Worm (Caenorhabditis elegans) whole organism, L1 larva: ENCODE results near the gene ben-1.

Experiments used
- blmp-1 ChIP-seq: fragments of 150-350 bp; optimal IDR thresholded peaks from 2 replicates; lab custom pipeline; 2014; ENCODE audit warnings: missing biosample characterization, missing genetic modification characterization
- ceh-63 ChIP-seq: fragments of 200-800 bp; sonication (Bioruptor generic); optimal IDR thresholded peaks from 2 replicates; lab custom pipeline; 2018; ENCODE audit warnings: mild to moderate bottlenecking, missing genetic modification characterization, missing compliant biosample characterization
- ceh-8 ChIP-seq: fragments of 200-800 bp; sonication (Bioruptor generic); optimal IDR thresholded peaks from 2 replicates; lab custom pipeline; 2018; ENCODE audit warnings: mild to moderate bottlenecking, missing genetic modification characterization, moderate library complexity, missing compliant biosample characterization
- dsc-1 ChIP-seq: sonication (generic microtip); optimal IDR thresholded peaks from 2 replicates; lab custom pipeline; 2016; ENCODE audit warnings: mild to moderate bottlenecking, missing genetic modification characterization, missing compliant biosample characterization
- egl-27 ChIP-seq, 2 experiments: fragments of 150-350 bp in 1 of 2; sonication (generic microtip); optimal IDR thresholded peaks; 3 replicates each; lab custom pipeline; 2017 to 2018; ENCODE audit warnings: missing biosample characterization in 2 of 2, missing genetic modification characterization in 2 of 2, missing genetic modification reagents in 2 of 2
- elt-2 ChIP-seq: sonication (generic microtip); optimal IDR thresholded peaks from 2 replicates; lab custom pipeline; 2016; ENCODE audit warnings: missing genetic modification characterization, mild to moderate bottlenecking, inconsistent platforms, missing compliant biosample characterization, missing genetic modification reagents
- elt-3 ChIP-seq, 6 experiments: fragments of 150-350 bp in 1 of 6; sonication (generic microtip); optimal IDR thresholded peaks; 2 replicates each; lab custom pipeline; 2017 to 2018; ENCODE audit warnings: missing biosample characterization in 6 of 6, missing genetic modification characterization in 6 of 6, inconsistent platforms in 1 of 6
- fkh-4 ChIP-seq: sonication (generic microtip); optimal IDR thresholded peaks from 2 replicates; lab custom pipeline; 2016; ENCODE audit warnings: missing compliant biosample characterization, missing genetic modification characterization, borderline replicate concordance
- grh-1 ChIP-seq: fragments of 200-800 bp; sonication (Bioruptor generic); IDR thresholded peaks from 2 replicates; pipeline ENCODE4 v1.3.6; 2022; ENCODE audit warnings: missing genetic modification reagents, missing genetic modification characterization, missing compliant biosample characterization
- hlh-4 ChIP-seq: sonication (generic microtip); optimal IDR thresholded peaks from 2 replicates; lab custom pipeline; 2016; ENCODE audit warnings: mild to moderate bottlenecking, missing genetic modification characterization, missing compliant biosample characterization
- hpl-2 ChIP-seq: fragments of 150-350 bp; optimal IDR thresholded peaks from 2 replicates; lab custom pipeline; 2014; ENCODE audit warnings: missing biosample characterization, missing genetic modification reagents, missing genetic modification characterization
- lin-13 ChIP-seq: fragments of 150-350 bp; optimal IDR thresholded peaks from 2 replicates; lab custom pipeline; 2014; ENCODE audit warnings: missing biosample characterization, missing genetic modification reagents, missing genetic modification characterization
- lin-14 ChIP-seq: fragments of 200-800 bp; sonication (Bioruptor generic); optimal IDR thresholded peaks from 2 replicates; lab custom pipeline; 2018; ENCODE audit warnings: mild to moderate bottlenecking, missing genetic modification characterization, moderate library complexity, missing compliant biosample characterization
- lin-35 ChIP-seq, 2 experiments: fragments of 150-350 bp; optimal IDR thresholded peaks; 2 replicates each; lab custom pipeline; 2014; ENCODE audit warnings: missing biosample characterization in 2 of 2, missing genetic modification characterization in 2 of 2, missing genetic modification reagents in 2 of 2
- lin-39 ChIP-seq: fragments of 150-350 bp; optimal IDR thresholded peaks from 2 replicates; lab custom pipeline; 2014; ENCODE audit warnings: missing biosample characterization, missing genetic modification reagents, missing genetic modification characterization
- lir-3 ChIP-seq: sonication (generic microtip); optimal IDR thresholded peaks from 2 replicates; lab custom pipeline; 2016; ENCODE audit warnings: mild to moderate bottlenecking, missing genetic modification characterization, moderate library complexity, missing compliant biosample characterization; ENCODE audit not compliant: poor library complexity
- mab-9 ChIP-seq: fragments of 200-800 bp; sonication (Bioruptor generic); IDR thresholded peaks from 2 replicates; pipeline ENCODE4 v1.3.6; 2022; ENCODE audit warnings: missing genetic modification reagents, missing genetic modification characterization, missing compliant biosample characterization
- mef-2 ChIP-seq: fragments of 150-350 bp; optimal IDR thresholded peaks from 2 replicates; lab custom pipeline; 2014; ENCODE audit warnings: missing biosample characterization, missing genetic modification characterization
- nhr-237 ChIP-seq: fragments of 150-350 bp; optimal IDR thresholded peaks from 2 replicates; lab custom pipeline; 2014; ENCODE audit warnings: missing biosample characterization, missing genetic modification characterization
- nhr-28 ChIP-seq: fragments of 150-350 bp; optimal IDR thresholded peaks from 2 replicates; lab custom pipeline; 2014; ENCODE audit warnings: missing biosample characterization, missing genetic modification characterization
- nhr-71 ChIP-seq: sonication (generic microtip); optimal IDR thresholded peaks from 2 replicates; lab custom pipeline; 2016; ENCODE audit warnings: mild to moderate bottlenecking, missing genetic modification characterization, moderate library complexity, missing compliant biosample characterization
- nhr-84 ChIP-seq: sonication (generic microtip); optimal IDR thresholded peaks from 2 replicates; lab custom pipeline; 2017; ENCODE audit warnings: missing biosample characterization, missing genetic modification characterization
- nhr-85 ChIP-seq: sonication (generic microtip); peaks from one replicate; lab custom pipeline; 2016; ENCODE audit warnings: missing genetic modification characterization, inconsistent platforms, missing compliant biosample characterization
- pax-3 ChIP-seq: fragments of 200-800 bp; sonication (Bioruptor generic); optimal IDR thresholded peaks from 2 replicates; lab custom pipeline; 2018; ENCODE audit warnings: mild to moderate bottlenecking, missing genetic modification characterization, moderate library complexity, missing compliant biosample characterization
- pqm-1 ChIP-seq: sonication (generic microtip); optimal IDR thresholded peaks from 3 replicates; lab custom pipeline; 2017; ENCODE audit warnings: missing biosample characterization, missing genetic modification characterization
- rnt-1 ChIP-seq: sonication (generic microtip); optimal IDR thresholded peaks from 2 replicates; lab custom pipeline; 2016; ENCODE audit warnings: mild to moderate bottlenecking, missing genetic modification characterization, moderate library complexity, missing compliant biosample characterization
- skn-1 ChIP-seq: fragments of 150-350 bp; optimal IDR thresholded peaks from 2 replicates; lab custom pipeline; 2014; ENCODE audit warnings: missing biosample characterization, missing genetic modification characterization
- snpc-4 ChIP-seq: fragments of 150-350 bp; optimal IDR thresholded peaks from 2 replicates; lab custom pipeline; 2014; ENCODE audit warnings: missing biosample characterization, missing genetic modification characterization
- sox-4 ChIP-seq: sonication (generic microtip); optimal IDR thresholded peaks from 2 replicates; lab custom pipeline; 2016; ENCODE audit warnings: missing genetic modification characterization, missing compliant biosample characterization
- swsn-7 ChIP-seq: sonication (generic microtip); optimal IDR thresholded peaks from 2 replicates; lab custom pipeline; 2016; ENCODE audit warnings: missing genetic modification characterization, missing compliant biosample characterization
- unc-130 ChIP-seq: fragments of 150-350 bp; optimal IDR thresholded peaks from 2 replicates; lab custom pipeline; 2017; ENCODE audit warnings: missing biosample characterization, missing genetic modification characterization, inconsistent platforms
- unc-86 ChIP-seq: sonication (generic microtip); optimal IDR thresholded peaks from 2 replicates; lab custom pipeline; 2016; ENCODE audit warnings: missing genetic modification characterization, missing compliant biosample characterization
- ztf-11 ChIP-seq, 2 experiments: sonication (generic microtip); optimal IDR thresholded peaks; 2 replicates each; lab custom pipeline; 2016 to 2017; ENCODE audit warnings: missing genetic modification characterization in 2 of 2, missing biosample characterization in 1 of 2, missing compliant biosample characterization in 1 of 2

ben-1 gene

DNA sequence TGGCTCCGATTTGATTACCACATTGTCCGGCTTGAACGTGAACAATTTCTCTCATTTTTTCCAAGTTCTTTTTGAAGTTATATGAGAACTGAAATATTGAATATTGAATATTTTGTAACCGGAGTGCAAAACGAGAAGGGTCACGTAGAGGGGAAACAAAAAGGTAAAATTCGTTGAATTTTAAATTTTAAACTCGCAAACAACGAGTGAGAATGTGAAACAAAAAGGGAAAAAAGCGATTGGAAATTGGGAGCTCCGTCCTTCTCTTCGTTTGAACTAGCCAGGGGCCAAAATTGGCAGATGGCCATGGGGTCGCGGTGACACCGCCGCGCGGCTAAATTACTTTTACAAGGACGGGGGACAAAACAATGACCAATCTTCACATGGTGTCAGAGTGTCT, at the start of gene ben-1:
ben-1 (minus strand) TSS at position 101 of the 400 bp plus-strand sequence.
- peak; percentile 28 for TF ChIP-seq nhr-85
- no peak for TF ChIP-seq ceh-63 (GFP tag; lab: Kevin White, UChicago)

DNA sequence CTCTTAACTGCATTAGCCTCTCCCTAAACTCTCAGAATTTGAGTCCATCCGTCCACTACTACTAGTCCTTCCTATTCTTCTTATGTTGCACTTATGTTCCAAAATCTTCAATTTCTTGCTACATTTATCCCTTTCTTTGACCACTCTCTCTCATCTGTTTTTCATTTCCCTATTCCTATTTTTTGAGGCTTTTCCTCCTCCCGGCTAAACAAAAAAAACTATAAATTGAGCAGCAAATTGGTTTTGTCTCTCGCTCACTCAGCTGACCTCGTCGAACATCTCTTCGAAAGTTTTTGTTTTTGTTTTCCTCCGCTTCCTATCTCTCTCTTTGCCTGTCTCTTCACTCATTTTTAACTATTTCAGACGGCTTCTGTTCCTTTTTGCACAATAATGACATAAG, 48.9 kb upstream of the ben-1 start, which contains the start of gene ptp-1:
ptp-1 (plus strand) TSS at position 358 of the 400 bp plus-strand sequence.
- no peak for TF ChIP-seq mef-2
- peak; percentile 62 for TF ChIP-seq fkh-4 (tag; lab: Kevin White, UChicago)
- TF ChIP-seq lin-14 (GFP tag; lab: Kevin White, UChicago) = peak; percentile 38
- no peak for TF ChIP-seq nhr-71
- TF ChIP-seq dsc-1 (tag; lab: Kevin White, UChicago) = peak; percentile 87
- TF ChIP-seq skn-1 = no peak

DNA sequence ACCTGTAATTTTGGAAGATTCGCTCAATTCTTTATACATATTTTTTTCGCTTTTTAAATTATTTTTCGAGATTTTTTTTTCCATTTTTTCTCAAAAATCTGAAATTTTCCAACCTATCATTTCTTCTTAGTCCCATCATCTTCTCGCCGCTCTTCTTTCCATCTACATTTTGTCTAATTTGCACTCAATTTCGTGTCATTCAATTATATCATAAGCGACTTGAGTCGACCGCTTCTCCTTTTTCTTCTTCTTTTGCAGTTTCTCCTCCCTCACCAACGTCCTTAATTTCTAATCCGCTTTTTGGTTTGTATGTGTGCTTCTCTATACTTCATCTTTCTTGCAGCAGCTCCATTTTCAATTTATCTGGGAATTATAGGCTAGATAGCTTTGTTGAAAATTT, 46.7 kb upstream of the ben-1 start:
- TF ChIP-seq elt-3 (tag; optimal IDR thresholded peaks at IDR 0.05; lab: Kevin White, UChicago) = no peak
- TF ChIP-seq swsn-7 (tag; lab: Kevin White, UChicago) = no peak
- TF ChIP-seq lir-3 (tag; lab: Kevin White, UChicago) = no peak
- TF ChIP-seq grh-1 (GFP tag; lab: Robert Waterston, UW) = no peak
- no peak for TF ChIP-seq unc-86 (tag; lab: Kevin White, UChicago)
- TF ChIP-seq lin-13 (GFP tag; lab: Kevin White, UChicago) = no peak
- no peak for TF ChIP-seq nhr-84 (tag; lab: Kevin White, UChicago)

ce11 chrIII:3583341-3583740, 41.9 kb upstream of the ben-1 start:
- TF ChIP-seq ztf-11 (tag; optimal IDR thresholded peaks at IDR 0.05; lab: Kevin White, UChicago) (peak in 1 of 2 experiments; percentile 26), dsc-1 (tag; lab: Kevin White, UChicago) (peak; percentile 72), sox-4 (tag; lab: Kevin White, UChicago) (no peak), blmp-1 (tag; lab: Kevin White, UChicago) (no peak), rnt-1 (tag; lab: Kevin White, UChicago) (peak; percentile 16), nhr-237 (no peak), lin-14 (GFP tag; lab: Kevin White, UChicago) (peak; percentile 39)

- no peak for TF ChIP-seq ceh-8 (GFP tag; lab: Kevin White, UChicago)
- no peak for TF ChIP-seq nhr-237
- no peak for TF ChIP-seq snpc-4 (tag; lab: Kevin White, UChicago)
- no peak for TF ChIP-seq unc-130
- no peak for TF ChIP-seq nhr-28 (tag; lab: Kevin White, UChicago)
- TF ChIP-seq egl-27 (tag; optimal IDR thresholded peaks at IDR 0.05; lab: Kevin White, UChicago) = no peak
- TF ChIP-seq hlh-4 (tag; lab: Kevin White, UChicago) = no peak
- no peak for TF ChIP-seq mab-9 (GFP tag; lab: Robert Waterston, UW)
- no peak for TF ChIP-seq elt-2
- TF ChIP-seq lin-39 (tag; lab: Kevin White, UChicago) = no peak
- no peak for TF ChIP-seq lin-35 (GFP tag; optimal IDR thresholded peaks at IDR 0.05; lab: Kevin White, UChicago)
- no peak for TF ChIP-seq hpl-2 (GFP tag; lab: Kevin White, UChicago)
These were observed 40.2 kb upstream of the ben-1 start, which contains the start of gene C48D5.3 for ce11 chrIII:3581636-3582035. TSS of gene C48D5.3 (minus strand) at chrIII:3581736.

- TF ChIP-seq hlh-4 (tag; lab: Kevin White, UChicago) = peak; percentile 40
- no peak for TF ChIP-seq pqm-1
- TF ChIP-seq pax-3 = peak; percentile 42
These were observed 31.8 kb upstream of the ben-1 start, which contains the start of gene nhr-6 for ce11 chrIII:3573281-3573680. TSS of gene nhr-6 (plus strand) at chrIII:3573581.
